Fruit fly (Drosophila melanogaster) whole organism, adult: ENCODE results near the gene BigH1.
A peak's percentile ranks its signal among the peaks of the same experiment; 100 is the strongest.

Source experiments
- CG11617 ChIP-seq: fragments of 200-800 bp; sonication (Bioruptor generic); optimal IDR thresholded peaks from 2 replicates; lab custom pipeline; 2017; ENCODE audit warnings: mild to moderate bottlenecking, missing biosample characterization, missing genetic modification reagents, missing genetic modification characterization
- CG12768 ChIP-seq: fragments of 200-800 bp; sonication (Bioruptor generic); optimal IDR thresholded peaks from 2 replicates; lab custom pipeline; 2017; ENCODE audit warnings: missing biosample characterization, missing genetic modification characterization, mild to moderate bottlenecking, moderate library complexity, missing genetic modification reagents
- CG14711 ChIP-seq: fragments of 200-800 bp; sonication (Bioruptor generic); optimal IDR thresholded peaks from 2 replicates; lab custom pipeline; 2018; ENCODE audit warnings: missing biosample characterization, mild to moderate bottlenecking, missing genetic modification characterization, moderate library complexity
- CG1620 ChIP-seq: fragments of 200-800 bp; sonication (Bioruptor generic); optimal IDR thresholded peaks from 2 replicates; lab custom pipeline; 2016; ENCODE audit warnings: missing biosample characterization, missing genetic modification characterization
- CG33017 ChIP-seq: fragments of 200-800 bp; sonication (Bioruptor generic); optimal IDR thresholded peaks from 2 replicates; lab custom pipeline; 2018; ENCODE audit warnings: missing biosample characterization, mild to moderate bottlenecking, missing genetic modification characterization, moderate library complexity
- CG5204 ChIP-seq: fragments of 200-800 bp; sonication (Bioruptor generic); optimal IDR thresholded peaks from 2 replicates; lab custom pipeline; 2016; ENCODE audit warnings: missing biosample characterization, missing genetic modification characterization
- CG7045 ChIP-seq: fragments of 200-800 bp; sonication (Bioruptor generic); optimal IDR thresholded peaks from 2 replicates; lab custom pipeline; 2017; ENCODE audit warnings: missing biosample characterization, mild to moderate bottlenecking, missing genetic modification characterization
- CG7101 ChIP-seq: fragments of 200-800 bp; sonication (Bioruptor generic); optimal IDR thresholded peaks from 2 replicates; lab custom pipeline; 2018; ENCODE audit warnings: missing biosample characterization, mild to moderate bottlenecking, missing genetic modification characterization, moderate library complexity
- Clk ChIP-seq: fragments of 200-800 bp; sonication (Bioruptor generic); optimal IDR thresholded peaks from 2 replicates; lab custom pipeline; 2017; ENCODE audit warnings: missing biosample characterization, missing genetic modification characterization
- Crg-1 ChIP-seq: fragments of 200-800 bp; sonication (Bioruptor generic); optimal IDR thresholded peaks from 2 replicates; lab custom pipeline; 2016; ENCODE audit warnings: missing biosample characterization, missing genetic modification characterization
- Hr96 ChIP-seq: fragments of 200-800 bp; sonication (Bioruptor generic); optimal IDR thresholded peaks from 2 replicates; lab custom pipeline; 2016; ENCODE audit warnings: missing biosample characterization, missing genetic modification characterization
- Mnt ChIP-seq: fragments of 200-800 bp; sonication (Bioruptor generic); optimal IDR thresholded peaks from 2 replicates; lab custom pipeline; 2016; ENCODE audit warnings: missing biosample characterization, mild to moderate bottlenecking, missing genetic modification characterization
- bab1 ChIP-seq: fragments of 200-800 bp; sonication (Bioruptor generic); optimal IDR thresholded peaks from 3 replicates; lab custom pipeline; 2019; ENCODE audit warnings: missing biosample characterization, mild to moderate bottlenecking, missing genetic modification characterization, moderate library complexity
- cic ChIP-seq: fragments of 200-800 bp; sonication (Bioruptor generic); optimal IDR thresholded peaks from 2 replicates; lab custom pipeline; 2017; ENCODE audit warnings: missing biosample characterization, mild to moderate bottlenecking, missing genetic modification characterization, moderate library complexity
- cnc ChIP-seq, 2 experiments: fragments of >200 bp; optimal IDR thresholded peaks; 2 replicates each; lab custom pipeline; 2017
- kay ChIP-seq: fragments of 200-800 bp; sonication (Bioruptor generic); peaks from one replicate; lab custom pipeline; 2016; ENCODE audit warnings: missing biosample characterization, missing genetic modification characterization, borderline replicate concordance
- ovo ChIP-seq: fragments of 200-800 bp; sonication (Bioruptor generic); optimal IDR thresholded peaks from 2 replicates; lab custom pipeline; 2016; ENCODE audit warnings: missing biosample characterization, missing genetic modification characterization
- pad ChIP-seq: fragments of 200-800 bp; sonication (Bioruptor generic); optimal IDR thresholded peaks from 3 replicates; lab custom pipeline; 2017; ENCODE audit warnings: missing biosample characterization, missing genetic modification characterization, mild to moderate bottlenecking, moderate library complexity, missing genetic modification reagents
- tj ChIP-seq: fragments of 200-800 bp; sonication (Bioruptor generic); optimal IDR thresholded peaks from 3 replicates; lab custom pipeline; 2017; ENCODE audit warnings: missing biosample characterization, mild to moderate bottlenecking, missing genetic modification characterization, moderate library complexity
- toe ChIP-seq: fragments of 200-800 bp; sonication (Bioruptor generic); optimal IDR thresholded peaks from 2 replicates; lab custom pipeline; 2016; ENCODE audit warnings: missing biosample characterization, missing genetic modification characterization

Gene BigH1

dm6 chr3R:14683928-14684327 lies 20.7 kb downstream of the BigH1 start:
- no peak for TF ChIP-seq toe (GFP tag; lab: Kevin White, UChicago)

DNA sequence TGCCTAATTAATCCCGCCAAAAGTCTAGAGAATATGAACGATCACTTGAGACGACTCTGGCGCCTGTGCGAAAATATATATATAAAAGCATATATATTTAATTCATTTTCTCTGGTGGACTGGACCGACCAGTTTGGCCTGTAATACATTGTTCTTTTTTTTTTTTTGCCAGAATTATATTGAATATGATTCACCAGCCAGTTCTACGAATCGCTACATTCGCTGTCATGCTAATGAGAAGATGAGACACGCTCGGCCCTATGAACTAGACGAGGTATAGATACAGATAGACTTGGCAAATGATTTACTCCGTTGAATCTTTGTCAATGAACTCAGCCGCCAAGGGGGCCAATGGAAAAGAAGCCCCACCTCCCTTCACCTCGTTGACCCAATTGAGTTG lies 24.0 kb downstream of the BigH1 start:
- TF ChIP-seq cnc (optimal IDR thresholded peaks at IDR 0.05; lab: Kevin White, UChicago) (no peak), CG1620 (GFP tag; lab: Kevin White, UChicago) (no peak), CG5204 (GFP tag; lab: Kevin White, UChicago) (no peak), tj (GFP tag; lab: Kevin White, UChicago) (no peak), Crg-1 (no peak), kay (no peak), CG7045 (GFP tag; lab: Kevin White, UChicago) (no peak), CG12768 (no peak), ovo (GFP tag; lab: Kevin White, UChicago) (no peak), toe (GFP tag; lab: Kevin White, UChicago) (no peak), CG33017 (tag; lab: Kevin White, UChicago) (no peak), pad (GFP tag; lab: Kevin White, UChicago) (no peak), bab1 (no peak), CG7101 (tag; lab: Kevin White, UChicago) (no peak)

DNA sequence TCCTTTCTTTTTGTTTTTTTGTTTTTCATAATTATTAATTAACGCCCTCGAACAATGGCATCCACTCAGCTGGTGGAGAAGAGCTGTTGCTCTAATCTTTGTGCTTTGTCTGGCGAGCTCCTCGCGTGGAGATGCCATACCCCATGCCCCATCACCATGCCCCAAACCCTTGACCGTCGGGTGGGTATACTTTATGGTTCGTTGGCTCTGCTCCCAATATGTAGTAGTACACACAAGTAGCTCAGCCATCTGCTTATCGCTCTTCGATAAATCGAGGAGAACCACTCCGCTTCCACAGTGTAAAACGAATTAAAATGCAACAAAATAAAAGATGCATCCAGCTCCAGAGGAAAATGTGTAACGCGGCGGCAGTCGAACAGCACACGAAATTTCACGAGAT lies 26.8 kb downstream of the BigH1 start:
- no peak for TF ChIP-seq CG7045 (GFP tag; lab: Kevin White, UChicago)
- TF ChIP-seq pad (GFP tag; lab: Kevin White, UChicago), result no peak
- no peak for TF ChIP-seq CG33017 (tag; lab: Kevin White, UChicago)
- no peak for TF ChIP-seq Hr96 (GFP tag; lab: Kevin White, UChicago)
- TF ChIP-seq tj (GFP tag; lab: Kevin White, UChicago), result no peak
- no peak for TF ChIP-seq Clk (GFP tag; lab: Kevin White, UChicago)

dm6 chr3R:14691019-14691777 lies 27.9 kb downstream of the BigH1 start:
- TF ChIP-seq toe (GFP tag; lab: Kevin White, UChicago) (no peak), Hr96 (GFP tag; lab: Kevin White, UChicago) (no peak), tj (GFP tag; lab: Kevin White, UChicago) (peak; percentile 84), pad (GFP tag; lab: Kevin White, UChicago) (no peak)

dm6 chr3R:14692230-14692970 lies 29.1 kb downstream of the BigH1 start:
- TF ChIP-seq cic (GFP tag; lab: Kevin White, UChicago) (no peak), CG7045 (GFP tag; lab: Kevin White, UChicago) (peak; percentile 41), kay (no peak), CG7101 (tag; lab: Kevin White, UChicago) (peak; percentile 11), CG12768 (peak; percentile 27), CG14711 (peak; percentile 49), bab1 (no peak), CG33017 (tag; lab: Kevin White, UChicago) (peak; percentile 35)

- TF ChIP-seq cnc (optimal IDR thresholded peaks at IDR 0.05; lab: Kevin White, UChicago) (no peak), pad (GFP tag; lab: Kevin White, UChicago) (no peak), cic (GFP tag; lab: Kevin White, UChicago) (no peak), bab1 (no peak), CG5204 (GFP tag; lab: Kevin White, UChicago) (no peak), Clk (GFP tag; lab: Kevin White, UChicago) (no peak), CG1620 (GFP tag; lab: Kevin White, UChicago) (no peak), Mnt (GFP tag; lab: Kevin White, UChicago) (no peak), CG14711 (no peak), CG7101 (tag; lab: Kevin White, UChicago) (no peak), toe (GFP tag; lab: Kevin White, UChicago) (no peak), CG11617 (GFP tag; lab: Kevin White, UChicago) (no peak), CG7045 (GFP tag; lab: Kevin White, UChicago) (no peak)
These were observed 29.7 kb downstream of the BigH1 start for dm6 chr3R:14692971-14693253.

- no peak for TF ChIP-seq CG33017 (tag; lab: Kevin White, UChicago)
- TF ChIP-seq Crg-1, result no peak
- no peak for TF ChIP-seq CG14711
- no peak for TF ChIP-seq Clk (GFP tag; lab: Kevin White, UChicago)
- no peak for TF ChIP-seq CG5204 (GFP tag; lab: Kevin White, UChicago)
- TF ChIP-seq bab1, result no peak
- TF ChIP-seq tj (GFP tag; lab: Kevin White, UChicago), result no peak
- TF ChIP-seq CG7045 (GFP tag; lab: Kevin White, UChicago), result no peak
- no peak for TF ChIP-seq Hr96 (GFP tag; lab: Kevin White, UChicago)
- no peak for TF ChIP-seq CG11617 (GFP tag; lab: Kevin White, UChicago)
- TF ChIP-seq pad (GFP tag; lab: Kevin White, UChicago), result no peak
- no peak for TF ChIP-seq CG1620 (GFP tag; lab: Kevin White, UChicago)
- no peak for TF ChIP-seq Mnt (GFP tag; lab: Kevin White, UChicago)
- no peak for TF ChIP-seq cic (GFP tag; lab: Kevin White, UChicago)
- no peak for TF ChIP-seq toe (GFP tag; lab: Kevin White, UChicago)
- no peak for TF ChIP-seq kay
- no peak for TF ChIP-seq CG7101 (tag; lab: Kevin White, UChicago)
- TF ChIP-seq ovo (GFP tag; lab: Kevin White, UChicago), result no peak
These were observed 31.3 kb downstream of the BigH1 start for dm6 chr3R:14694583-14694982.
